Worm (Caenorhabditis elegans) whole organism, L3 larva: ENCODE data around the gene irld-36.

Experiments
- aly-2 ChIP-seq: fragments of 150-350 bp; optimal IDR thresholded peaks from 2 replicates; lab custom pipeline; 2014; ENCODE audit warnings: missing biosample characterization, missing genetic modification characterization
- ama-1 ChIP-seq: fragments of 150-350 bp; optimal IDR thresholded peaks from 2 replicates; lab custom pipeline; 2018
- ceh-16 ChIP-seq: sonication (generic microtip); optimal IDR thresholded peaks from 2 replicates; lab custom pipeline; 2017; ENCODE audit warnings: missing biosample characterization, missing genetic modification characterization
- ceh-28 ChIP-seq: fragments of 150-350 bp; optimal IDR thresholded peaks from 2 replicates; lab custom pipeline; 2014; ENCODE audit warnings: missing biosample characterization, missing genetic modification reagents, missing genetic modification characterization
- ceh-82 ChIP-seq: fragments of 150-350 bp; optimal IDR thresholded peaks from 2 replicates; lab custom pipeline; 2014; ENCODE audit warnings: missing biosample characterization, missing genetic modification characterization
- ceh-9 ChIP-seq: sonication (generic microtip); optimal IDR thresholded peaks from 2 replicates; lab custom pipeline; 2018; ENCODE audit warnings: missing biosample characterization, missing genetic modification characterization
- daf-12 ChIP-seq: fragments of 150-350 bp; optimal IDR thresholded peaks from 2 replicates; lab custom pipeline; 2014; ENCODE audit warnings: missing biosample characterization, missing genetic modification reagents, missing genetic modification characterization
- egl-27 ChIP-seq: sonication (generic microtip); optimal IDR thresholded peaks from 4 replicates; lab custom pipeline; 2017; ENCODE audit warnings: missing biosample characterization, missing genetic modification reagents, missing genetic modification characterization
- egl-5 ChIP-seq: fragments of 150-350 bp; optimal IDR thresholded peaks from 2 replicates; lab custom pipeline; 2017; ENCODE audit warnings: missing biosample characterization, missing genetic modification reagents, missing genetic modification characterization, inconsistent platforms
- elt-1 ChIP-seq: fragments of 150-350 bp; optimal IDR thresholded peaks from 2 replicates; lab custom pipeline; 2014; ENCODE audit warnings: missing biosample characterization, missing genetic modification characterization
- elt-2 ChIP-seq: sonication (generic microtip); optimal IDR thresholded peaks from 2 replicates; lab custom pipeline; 2016; ENCODE audit warnings: missing genetic modification reagents, mild to moderate bottlenecking, missing genetic modification characterization, missing compliant biosample characterization
- elt-3 ChIP-seq, 3 experiments: fragments of 150-350 bp in 1 of 3; sonication (generic microtip) in 2 of 3; optimal IDR thresholded peaks; 2 replicates in 2 of 3; 4 replicates in 1 of 3; lab custom pipeline; 2014 to 2017; ENCODE audit warnings: missing biosample characterization in 3 of 3, missing genetic modification characterization in 3 of 3
- fkh-10 ChIP-seq: sonication (generic microtip); optimal IDR thresholded peaks from 2 replicates; lab custom pipeline; 2017; ENCODE audit warnings: missing biosample characterization, missing genetic modification reagents, missing genetic modification characterization
- hmg-11 ChIP-seq: sonication (generic microtip); optimal IDR thresholded peaks from 2 replicates; lab custom pipeline; 2016; ENCODE audit warnings: missing genetic modification characterization, missing compliant biosample characterization
- jun-1 ChIP-seq: fragments of 150-350 bp; optimal IDR thresholded peaks from 2 replicates; lab custom pipeline; 2014; ENCODE audit warnings: missing biosample characterization, missing genetic modification reagents, missing genetic modification characterization
- lin-15B ChIP-seq: fragments of 150-350 bp; optimal IDR thresholded peaks from 2 replicates; lab custom pipeline; 2014; ENCODE audit warnings: missing biosample characterization, missing genetic modification characterization
- lin-39 ChIP-seq: fragments of 150-350 bp; optimal IDR thresholded peaks from 2 replicates; lab custom pipeline; 2018; ENCODE audit warnings: missing biosample characterization, missing genetic modification reagents, missing genetic modification characterization
- lsy-12 ChIP-seq: sonication (generic microtip); optimal IDR thresholded peaks from 2 replicates; lab custom pipeline; 2016; ENCODE audit warnings: mild to moderate bottlenecking, missing genetic modification characterization, missing compliant biosample characterization
- mdl-1 ChIP-seq: fragments of 150-350 bp; optimal IDR thresholded peaks from 2 replicates; lab custom pipeline; 2014; ENCODE audit warnings: missing biosample characterization, missing genetic modification characterization
- mml-1 ChIP-seq: fragments of 150-350 bp; sonication (generic microtip); optimal IDR thresholded peaks from 3 replicates; lab custom pipeline; 2014; ENCODE audit warnings: missing biosample characterization, missing genetic modification characterization
- nhr-11 ChIP-seq: fragments of 150-350 bp; optimal IDR thresholded peaks from 2 replicates; lab custom pipeline; 2014; ENCODE audit warnings: missing biosample characterization, missing genetic modification characterization
- nhr-12 ChIP-seq: fragments of 150-350 bp; optimal IDR thresholded peaks from 2 replicates; lab custom pipeline; 2014; ENCODE audit warnings: missing biosample characterization, missing genetic modification characterization
- nhr-23 ChIP-seq: fragments of 150-350 bp; optimal IDR thresholded peaks from 2 replicates; lab custom pipeline; 2014; ENCODE audit warnings: missing biosample characterization, missing genetic modification reagents, missing genetic modification characterization
- nhr-237 ChIP-seq: fragments of 150-350 bp; optimal IDR thresholded peaks from 2 replicates; lab custom pipeline; 2014; ENCODE audit warnings: missing biosample characterization, missing genetic modification characterization
- nhr-25 ChIP-seq: sonication (generic microtip); optimal IDR thresholded peaks from 2 replicates; lab custom pipeline; 2017; ENCODE audit warnings: missing biosample characterization, missing genetic modification characterization
- nhr-28 ChIP-seq: fragments of 150-350 bp; optimal IDR thresholded peaks from 2 replicates; lab custom pipeline; 2014; ENCODE audit warnings: missing biosample characterization, missing genetic modification characterization
- nhr-43 ChIP-seq: sonication (generic microtip); optimal IDR thresholded peaks from 2 replicates; lab custom pipeline; 2016; ENCODE audit warnings: mild to moderate bottlenecking, missing genetic modification characterization, missing compliant biosample characterization; ENCODE audit not compliant: poor library complexity, severe bottlenecking
- nhr-67 ChIP-seq: fragments of 150-350 bp; optimal IDR thresholded peaks from 2 replicates; lab custom pipeline; 2014; ENCODE audit warnings: missing biosample characterization, missing genetic modification characterization
- nhr-76 ChIP-seq: fragments of 150-350 bp; sonication (generic microtip); optimal IDR thresholded peaks from 5 replicates; lab custom pipeline; 2014; ENCODE audit warnings: missing biosample characterization, missing genetic modification characterization
- nhr-77 ChIP-seq: fragments of 150-350 bp; optimal IDR thresholded peaks from 2 replicates; lab custom pipeline; 2014; ENCODE audit warnings: missing biosample characterization, missing genetic modification characterization
- sea-2 ChIP-seq: fragments of 150-350 bp; sonication (generic microtip); optimal IDR thresholded peaks from 4 replicates; lab custom pipeline; 2014; ENCODE audit warnings: missing biosample characterization, missing genetic modification reagents, missing genetic modification characterization
- skn-1 ChIP-seq: fragments of 150-350 bp; optimal IDR thresholded peaks from 2 replicates; lab custom pipeline; 2014; ENCODE audit warnings: missing biosample characterization, missing genetic modification characterization
- tbx-2 ChIP-seq: sonication (generic microtip); optimal IDR thresholded peaks from 2 replicates; lab custom pipeline; 2016; ENCODE audit warnings: mild to moderate bottlenecking, missing genetic modification characterization, missing compliant biosample characterization
- unc-39 ChIP-seq: sonication (generic microtip); optimal IDR thresholded peaks from 4 replicates; lab custom pipeline; 2017; ENCODE audit warnings: missing biosample characterization, missing genetic modification characterization
- unc-62 ChIP-seq: fragments of 150-350 bp; sonication (generic microtip); optimal IDR thresholded peaks from 4 replicates; lab custom pipeline; 2014; ENCODE audit warnings: missing biosample characterization, missing genetic modification reagents, missing genetic modification characterization
- zag-1 ChIP-seq: fragments of 150-350 bp; optimal IDR thresholded peaks from 2 replicates; lab custom pipeline; 2014; ENCODE audit warnings: missing biosample characterization, missing genetic modification characterization
- ztf-4 ChIP-seq: fragments of 150-350 bp; optimal IDR thresholded peaks from 2 replicates; lab custom pipeline; 2014; ENCODE audit warnings: missing biosample characterization, missing genetic modification characterization

Gene irld-36

DNA sequence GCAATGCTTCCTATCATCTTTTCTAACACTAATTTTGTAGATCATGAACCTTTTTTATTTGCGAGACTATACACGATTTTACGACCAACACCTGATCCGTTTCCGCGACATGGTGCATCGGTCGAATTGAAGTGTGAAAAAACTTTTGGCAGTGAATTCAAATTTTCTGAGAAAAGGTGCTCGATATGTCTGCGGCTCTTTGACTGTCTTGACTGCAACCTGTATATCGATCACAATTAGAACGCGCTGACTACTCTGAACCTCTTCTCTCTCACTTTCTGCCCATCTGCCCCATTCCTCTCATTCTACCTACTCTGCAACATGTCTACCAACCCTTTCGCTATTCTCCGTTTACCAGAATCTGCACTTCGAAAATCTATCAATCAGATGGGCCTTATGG is 3.0 kb downstream of the irld-36 start, which contains the start of gene fbxb-26:
TSS of gene fbxb-26 (plus strand) at position 301 of the 400 bp plus-strand sequence.
- no peak for TF ChIP-seq elt-1
- TF ChIP-seq ceh-9 (tag; lab: Kevin White, UChicago): no peak
- TF ChIP-seq egl-27 (tag; lab: Kevin White, UChicago): no peak
- no peak for TF ChIP-seq daf-12 (tag; lab: Kevin White, UChicago)
- TF ChIP-seq fkh-10 (GFP tag; lab: Kevin White, UChicago): no peak
- no peak for TF ChIP-seq hmg-11 (tag; lab: Kevin White, UChicago)
- TF ChIP-seq elt-2 (tag; lab: Kevin White, UChicago): no peak
- no peak for TF ChIP-seq nhr-76 (tag; lab: Kevin White, UChicago)

DNA sequence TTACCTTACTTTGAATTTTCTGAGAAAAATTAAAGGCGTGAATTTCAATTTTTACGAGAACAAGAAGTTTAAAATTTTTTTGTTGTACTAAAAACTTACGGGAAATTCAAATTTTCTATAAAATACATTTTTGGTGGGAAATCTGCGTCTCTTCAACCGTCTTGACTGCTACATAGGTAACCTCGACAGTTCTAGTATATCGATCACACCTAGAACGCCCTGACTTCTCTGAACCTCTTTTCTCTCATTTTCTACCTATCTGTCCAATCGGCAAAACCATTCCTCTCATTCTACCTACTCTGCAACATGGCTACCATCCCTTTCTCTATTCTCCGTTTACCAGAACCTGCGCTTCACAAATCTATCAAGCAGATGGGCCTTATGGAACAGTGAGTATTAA is 4.6 kb downstream of the irld-36 start, which contains the start of gene fbxb-25:
TSS of gene fbxb-25 (plus strand) at position 301 of the 400 bp plus-strand sequence.
- TF ChIP-seq zag-1 (tag; lab: Kevin White, UChicago) (no peak), ceh-16 (tag; lab: Kevin White, UChicago) (no peak), nhr-11 (tag; lab: Kevin White, UChicago) (no peak), unc-39 (tag; lab: Kevin White, UChicago) (no peak), nhr-237 (no peak), ceh-82 (tag; lab: Kevin White, UChicago) (no peak), nhr-67 (tag; lab: Kevin White, UChicago) (no peak), egl-5 (tag; lab: Kevin White, UChicago) (no peak), mml-1 (tag; lab: Kevin White, UChicago) (no peak), elt-1 (no peak), nhr-28 (tag; lab: Kevin White, UChicago) (no peak), nhr-77 (tag; lab: Kevin White, UChicago) (no peak), ztf-4 (tag; lab: Kevin White, UChicago) (no peak), lsy-12 (tag; lab: Kevin White, UChicago) (no peak), tbx-2 (tag; lab: Kevin White, UChicago) (no peak), sea-2 (no peak), ceh-9 (tag; lab: Kevin White, UChicago) (no peak), nhr-23 (tag; lab: Kevin White, UChicago) (no peak)

DNA sequence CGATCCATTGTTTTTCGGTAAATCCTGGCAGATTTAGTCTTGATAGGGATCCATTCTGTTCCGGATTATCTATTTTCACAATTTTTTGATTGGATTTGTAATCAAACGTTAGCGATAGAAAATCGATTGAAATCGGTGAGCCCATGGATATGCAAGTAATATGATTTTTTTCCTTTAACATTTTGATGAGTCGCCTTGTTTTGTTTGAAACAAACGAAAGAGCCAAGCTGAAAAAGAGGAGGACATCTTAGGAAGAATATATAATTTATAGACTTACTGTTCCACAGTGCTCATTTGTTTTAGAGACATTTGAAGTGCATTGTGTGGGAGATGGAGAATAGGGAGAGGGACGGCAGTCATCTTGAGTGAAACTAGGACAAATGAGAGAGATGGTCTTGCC is 9.6 kb downstream of the irld-36 start, which contains the start of the genes fbxb-18 and fbxb-19:
TSS of gene fbxb-18 (minus strand) at position 101 of the 400 bp plus-strand sequence.
TSS of gene fbxb-19 (minus strand) at position 369 of the 400 bp plus-strand sequence.
- TF ChIP-seq fkh-10 (GFP tag; lab: Kevin White, UChicago) (no peak), nhr-77 (tag; lab: Kevin White, UChicago) (no peak), nhr-76 (tag; lab: Kevin White, UChicago) (no peak), skn-1 (no peak), egl-27 (tag; lab: Kevin White, UChicago) (no peak), aly-2 (no peak), elt-3 (tag; optimal IDR thresholded peaks at IDR 0.05; lab: Kevin White, UChicago) (no peak), unc-39 (tag; lab: Kevin White, UChicago) (no peak), lsy-12 (tag; lab: Kevin White, UChicago) (no peak), jun-1 (tag; lab: Kevin White, UChicago) (no peak), lin-15B (tag; lab: Kevin White, UChicago) (no peak), sea-2 (no peak), elt-1 (no peak), ceh-9 (tag; lab: Kevin White, UChicago) (no peak)

DNA sequence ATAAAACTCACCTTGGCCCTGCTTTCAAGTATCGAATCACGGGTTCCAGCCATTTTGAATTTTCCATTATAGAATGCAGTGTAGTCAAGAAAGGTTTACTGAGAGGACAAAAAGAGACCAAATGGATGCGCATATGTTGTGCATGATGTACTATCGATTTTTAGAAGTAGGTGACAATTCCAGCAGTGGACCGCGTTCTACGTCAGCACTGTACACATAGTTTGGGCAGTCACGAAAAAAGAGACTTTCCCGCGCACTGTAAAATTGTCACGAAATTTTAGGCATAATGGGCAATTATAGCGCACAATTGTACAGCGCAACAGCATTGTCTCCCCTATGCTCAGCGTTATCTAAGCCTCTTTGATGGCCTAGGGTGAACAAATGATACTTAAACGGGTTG is 11.8 kb downstream of the irld-36 start, which contains the start of gene fbxc-22:
TSS of gene fbxc-22 (minus strand) at position 101 of the 400 bp plus-strand sequence.
- TF ChIP-seq ceh-9 (tag; lab: Kevin White, UChicago): no peak
- TF ChIP-seq ceh-28 (tag; lab: Kevin White, UChicago): no peak
- TF ChIP-seq nhr-43: no peak
- TF ChIP-seq elt-3 (tag; optimal IDR thresholded peaks at IDR 0.05; lab: Kevin White, UChicago): no peak
- TF ChIP-seq nhr-237: no peak
- no peak for TF ChIP-seq ceh-16 (tag; lab: Kevin White, UChicago)
- TF ChIP-seq nhr-77 (tag; lab: Kevin White, UChicago): no peak
- TF ChIP-seq mdl-1: no peak
- TF ChIP-seq lin-15B (tag; lab: Kevin White, UChicago): no peak
- no peak for TF ChIP-seq nhr-25 (tag; lab: Kevin White, UChicago)
- no peak for TF ChIP-seq zag-1 (tag; lab: Kevin White, UChicago)
- TF ChIP-seq, all 47 proteins: peak for 0

DNA sequence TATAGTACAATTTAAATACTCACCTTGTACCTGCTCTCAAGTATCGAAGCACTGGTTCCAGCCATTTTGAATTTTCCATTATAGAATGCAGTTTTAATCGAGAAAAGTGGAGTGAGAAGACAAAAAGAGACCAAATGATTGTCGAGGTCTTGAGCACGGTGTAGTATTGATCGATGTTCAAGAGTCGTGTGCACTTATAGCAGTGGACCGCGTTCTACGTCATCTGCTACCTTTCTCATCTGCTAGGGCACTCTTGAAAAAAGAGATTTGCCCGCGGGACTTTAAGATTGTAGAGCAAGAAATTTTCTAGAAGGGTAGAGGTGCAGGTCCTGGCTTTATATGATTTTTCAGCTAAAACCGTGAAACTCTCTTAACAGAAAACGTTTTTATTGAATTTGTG is 13.6 kb downstream of the irld-36 start, which contains the start of gene fbxc-21:
TSS of gene fbxc-21 (minus strand) at position 101 of the 400 bp plus-strand sequence.
- TF ChIP-seq lsy-12 (tag; lab: Kevin White, UChicago) (no peak), nhr-12 (tag; lab: Kevin White, UChicago) (no peak), aly-2 (no peak), skn-1 (no peak), ceh-28 (tag; lab: Kevin White, UChicago) (no peak), unc-62 (GFP tag; lab: Kevin White, UChicago) (no peak), ceh-82 (tag; lab: Kevin White, UChicago) (no peak), zag-1 (tag; lab: Kevin White, UChicago) (no peak), nhr-76 (tag; lab: Kevin White, UChicago) (no peak), daf-12 (tag; lab: Kevin White, UChicago) (no peak), lin-15B (tag; lab: Kevin White, UChicago) (no peak), ztf-4 (tag; lab: Kevin White, UChicago) (no peak), egl-27 (tag; lab: Kevin White, UChicago) (no peak), lin-39 (no peak), ama-1 (lab: Kevin White, UChicago) (no peak)
